Worm (Caenorhabditis elegans) whole organism, mixed stage, embryonic: ENCODE data around the gene sru-45.

ENCODE experiments used
- M03D4.4 ChIP-seq: sonication (generic microtip); optimal IDR thresholded peaks from 2 replicates; lab custom pipeline; 2017; ENCODE audit warnings: mild to moderate bottlenecking, missing genetic modification characterization, missing compliant biosample characterization
- hlh-1 ChIP-seq: fragments of 150-350 bp; optimal IDR thresholded peaks from 2 replicates; lab custom pipeline; 2014; ENCODE audit warnings: missing biosample characterization, missing genetic modification reagents, missing genetic modification characterization
- lin-32 ChIP-seq: fragments of 200-800 bp; sonication (Bioruptor generic); optimal IDR thresholded peaks from 2 replicates; lab custom pipeline; 2018; ENCODE audit warnings: mild to moderate bottlenecking, missing genetic modification characterization, missing compliant biosample characterization
- lsy-2 ChIP-seq: fragments of 150-350 bp; optimal IDR thresholded peaks from 2 replicates; lab custom pipeline; 2014; ENCODE audit warnings: missing biosample characterization, missing genetic modification characterization
- nhr-12 ChIP-seq: fragments of 150-350 bp; optimal IDR thresholded peaks from 2 replicates; lab custom pipeline; 2014; ENCODE audit warnings: missing biosample characterization, missing genetic modification characterization
- nhr-237 ChIP-seq: fragments of 150-350 bp; optimal IDR thresholded peaks from 2 replicates; lab custom pipeline; 2014; ENCODE audit warnings: missing biosample characterization, missing genetic modification characterization
- snpc-4 ChIP-seq: fragments of 150-350 bp; optimal IDR thresholded peaks from 2 replicates; lab custom pipeline; 2014; ENCODE audit warnings: missing biosample characterization, missing genetic modification characterization

DNA sequence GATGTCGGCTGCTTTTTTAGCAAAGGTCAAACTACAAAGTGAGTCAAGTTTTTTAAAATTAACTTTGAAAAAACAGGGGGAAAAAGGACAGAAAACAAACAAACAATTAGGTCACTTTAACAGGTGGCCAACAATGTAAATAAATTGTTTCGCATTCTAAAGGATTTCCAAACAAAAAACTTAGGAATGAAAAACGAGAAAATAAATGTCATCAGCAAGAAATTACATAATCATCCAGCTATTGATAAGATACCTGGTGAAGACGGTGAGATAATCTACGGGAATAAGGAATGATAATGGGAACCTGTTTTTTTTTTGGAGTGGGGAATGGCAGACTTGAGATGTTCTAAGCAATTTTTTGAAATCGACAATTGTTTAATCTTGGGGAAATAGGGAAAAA, 30.4 kb downstream of the sru-45 start:
- no peak for TF ChIP-seq snpc-4 (tag; lab: Kevin White, UChicago)
- TF ChIP-seq nhr-237 (tag; lab: Kevin White, UChicago), result no peak
- TF ChIP-seq M03D4.4 (tag; lab: Kevin White, UChicago), result no peak
- TF ChIP-seq hlh-1 (tag; lab: Kevin White, UChicago), result no peak
- no peak for TF ChIP-seq lin-32 (GFP tag; lab: Kevin White, UChicago)
- no peak for TF ChIP-seq nhr-12 (tag; lab: Kevin White, UChicago)
- TF ChIP-seq lsy-2, result no peak
